Fruit fly (Drosophila melanogaster): Measurements from ENCODE around the gene COX4.

COX4 gene

DNA sequence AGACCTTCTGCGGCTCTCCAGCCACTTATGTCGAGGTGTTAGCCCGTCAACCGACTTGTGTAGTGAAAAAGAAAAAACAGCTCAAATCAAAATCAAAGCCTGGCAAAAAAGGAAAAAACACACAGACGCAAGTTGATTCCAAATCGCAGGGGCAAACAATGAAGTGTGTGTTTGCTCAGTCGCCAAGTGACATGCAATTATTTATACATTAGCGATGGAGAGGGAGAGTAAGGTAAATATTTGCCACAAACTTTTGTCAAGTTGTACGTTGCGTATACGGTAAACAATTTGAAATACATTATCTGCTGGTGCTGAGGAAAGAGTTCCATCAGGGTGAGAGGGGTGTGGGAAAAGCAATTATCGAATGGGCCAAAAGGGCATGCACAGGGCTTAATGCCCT lies 39.6 kb downstream of the COX4 start (continued):
- TF ChIP-seq CG4328 (GFP tag; optimal IDR thresholded peaks at IDR 0.05) = no peak
- TF ChIP-seq CG15269 (tag; optimal IDR thresholded peaks at IDR 0.05) = no peak
- no peak for TF ChIP-seq Spps (tag; optimal IDR thresholded peaks at IDR 0.05)
- no peak for TF ChIP-seq CoRest (tag; optimal IDR thresholded peaks at IDR 0.05)
- no peak for TF ChIP-seq salm (tag; optimal IDR thresholded peaks at IDR 0.05)
- no peak for TF ChIP-seq D19B (GFP tag; optimal IDR thresholded peaks at IDR 0.05)
- TF ChIP-seq ken (GFP tag; IDR thresholded peaks at IDR 0.05) = 0 out of 3 replicates have a peak, but pooled peaks have one; percentile 22
- peak; percentile 16 for TF ChIP-seq dmrt99B (tag; optimal IDR thresholded peaks at IDR 0.05)
- TF ChIP-seq CG18619 (GFP tag; optimal IDR thresholded peaks at IDR 0.05) = no peak
- no peak for TF ChIP-seq toy (GFP tag; IDR thresholded peaks at IDR 0.05)
- TF ChIP-seq grn (GFP tag; optimal IDR thresholded peaks at IDR 0.05) = no peak
- no peak for TF ChIP-seq mld (GFP tag; IDR thresholded peaks at IDR 0.05; ENCODE audit: partially characterized antibody)
- no peak for TF ChIP-seq inv (GFP tag; IDR thresholded peaks at IDR 0.05; ENCODE audit: partially characterized antibody)
- TF ChIP-seq danr (GFP tag; IDR thresholded peaks at IDR 0.05) = no peak
- TF ChIP-seq Max (GFP tag; optimal IDR thresholded peaks at IDR 0.05) = no peak
- TF ChIP-seq lilli (GFP tag; optimal IDR thresholded peaks at IDR 0.05) = no peak
- TF ChIP-seq stc (GFP tag; IDR thresholded peaks at IDR 0.05) = no peak
- no peak for TF ChIP-seq CG14441 (GFP tag; IDR thresholded peaks at IDR 0.05)
- TF ChIP-seq esg (GFP tag; conservative IDR thresholded peaks at IDR 0.05) = no peak
- no peak for TF ChIP-seq CG32772 (GFP tag; IDR thresholded peaks at IDR 0.05)
- TF ChIP-seq CG3065 (GFP tag; optimal IDR thresholded peaks at IDR 0.05) = no peak
- TF ChIP-seq kah (GFP tag; optimal IDR thresholded peaks at IDR 0.05) = no peak
- no peak for TF ChIP-seq CG14050 (GFP tag; IDR thresholded peaks at IDR 0.05)
- no peak for TF ChIP-seq CG31365 (tag; optimal IDR thresholded peaks at IDR 0.05)
- no peak for TF ChIP-seq tll (GFP tag; optimal IDR thresholded peaks at IDR 0.05)
- no peak for TF ChIP-seq CG2712 (tag; optimal IDR thresholded peaks at IDR 0.05)
- TF ChIP-seq Neu2 (GFP tag; optimal IDR thresholded peaks at IDR 0.05; ENCODE audit: borderline replicate concordance) = no peak
- no peak for TF ChIP-seq bigmax (GFP tag; optimal IDR thresholded peaks at IDR 0.05)
- TF ChIP-seq bcd (GFP tag; optimal IDR thresholded peaks at IDR 0.05) = no peak
- no peak for TF ChIP-seq Fer2 (tag; optimal IDR thresholded peaks at IDR 0.05)
- no peak for TF ChIP-seq her (GFP tag; optimal IDR thresholded peaks at IDR 0.05)
- TF ChIP-seq CrebB (tag; optimal IDR thresholded peaks at IDR 0.05) = no peak

- peak; percentile 20 for TF ChIP-seq sens (GFP tag)
- TF ChIP-seq Fer3 (tag; optimal IDR thresholded peaks at IDR 0.05) = no peak
- no peak for TF ChIP-seq Poxn (GFP tag; IDR thresholded peaks at IDR 0.05)
- TF ChIP-seq bsh (GFP tag; optimal IDR thresholded peaks at IDR 0.05) = peak in 1 of 2 experiments; percentile 18
- peak; percentile 4 for TF ChIP-seq dmrt99B (tag; optimal IDR thresholded peaks at IDR 0.05)
- TF ChIP-seq CG1602 (GFP tag; optimal IDR thresholded peaks at IDR 0.05) = no peak
- no peak for TF ChIP-seq CHES-1-like (GFP tag; optimal IDR thresholded peaks at IDR 0.05)
- peak in 1 of 2 experiments; percentile 51 for TF ChIP-seq eve (GFP tag; optimal IDR thresholded peaks at IDR 0.05)
- TF ChIP-seq Blimp-1 (GFP tag; optimal IDR thresholded peaks at IDR 0.05) = peak; percentile 10
- no peak for TF ChIP-seq gcm (GFP tag; optimal IDR thresholded peaks at IDR 0.05)
- peak; percentile 21 for TF ChIP-seq phol (tag; optimal IDR thresholded peaks at IDR 0.05)
- peak; percentile 29; the same call in 1 of the 2 replicates for TF ChIP-seq Drgx (GFP tag; IDR thresholded peaks at IDR 0.05)
- TF ChIP-seq Lim3 (GFP tag; IDR thresholded peaks at IDR 0.05) = no peak
- TF ChIP-seq chn (GFP tag; optimal IDR thresholded peaks at IDR 0.05) = no peak
- no peak for TF ChIP-seq CG6765 (GFP tag; optimal IDR thresholded peaks at IDR 0.05)
- no peak for TF ChIP-seq CG8359 (GFP tag; optimal IDR thresholded peaks at IDR 0.05; ENCODE audit: borderline replicate concordance)
- TF ChIP-seq ato (GFP tag; IDR thresholded peaks at IDR 0.05; ENCODE audit: partially characterized antibody) = no peak
- TF ChIP-seq Tbp (GFP tag; optimal IDR thresholded peaks at IDR 0.05) = no peak
- TF ChIP-seq CG11695 (GFP tag; IDR thresholded peaks at IDR 0.05) = no peak
- TF ChIP-seq Ets65A (GFP tag) = peak; percentile 60
Observed at dm6 chr2L:20002086-20002485, 43.6 kb downstream of the COX4 start.
